Fruit fly (Drosophila melanogaster) whole organism, embryonic: ENCODE measurements around the gene CG15773.

Source experiments
- Abd-B ChIP-seq: fragments of 200-800 bp; sonication (Bioruptor generic); optimal IDR thresholded peaks from 2 replicates; lab custom pipeline; 2018; ENCODE audit warnings: missing biosample characterization, mild to moderate bottlenecking, missing genetic modification characterization, moderate library complexity
- Awh ChIP-seq: fragments of 200-800 bp; sonication (Bioruptor generic); IDR thresholded peaks from 2 replicates; pipeline ENCODE4, ENCODE4 v1.3.6; 2022; ENCODE audit warnings: missing biosample characterization, missing genetic modification characterization
- B-H1 ChIP-seq: fragments of 200-800 bp; sonication (Bioruptor generic); IDR thresholded peaks from 3 replicates; pipeline ENCODE4 v1.3.6; 2022; ENCODE audit warnings: missing biosample characterization, missing genetic modification characterization
- Bgb ChIP-seq: fragments of 200-800 bp; sonication (Bioruptor generic); IDR thresholded peaks from 2 replicates; pipeline ENCODE4 v1.3.6; 2022; ENCODE audit warnings: missing biosample characterization, missing genetic modification characterization; ENCODE audit not compliant: partially characterized antibody
- Bteb2 ChIP-seq: fragments of 200-800 bp; sonication (Bioruptor generic); optimal IDR thresholded peaks from 2 replicates; lab custom pipeline; 2016; ENCODE audit warnings: missing biosample characterization, missing genetic modification characterization
- C15 ChIP-seq: fragments of 200-800 bp; sonication (Bioruptor generic); IDR thresholded peaks from 3 replicates; pipeline ENCODE4 v1.3.6; 2022; ENCODE audit warnings: missing biosample characterization, missing genetic modification characterization
- CG10209 ChIP-seq: fragments of 200-800 bp; sonication (Bioruptor generic); optimal IDR thresholded peaks from 3 replicates; lab custom pipeline; 2017; ENCODE audit warnings: missing biosample characterization, mild to moderate bottlenecking, missing genetic modification characterization, missing genetic modification reagents
- CG10462 ChIP-seq: fragments of 200-800 bp; sonication (Bioruptor generic); optimal IDR thresholded peaks from 2 replicates; lab custom pipeline; 2016; ENCODE audit warnings: missing biosample characterization, missing genetic modification characterization
- CG11504 ChIP-seq: fragments of 200-800 bp; sonication (Bioruptor generic); optimal IDR thresholded peaks from 3 replicates; lab custom pipeline; 2019; ENCODE audit warnings: missing biosample characterization, mild to moderate bottlenecking, missing genetic modification characterization, moderate library complexity
- CG12219 ChIP-seq: fragments of 200-800 bp; sonication (Bioruptor generic); optimal IDR thresholded peaks from 3 replicates; lab custom pipeline; 2018; ENCODE audit warnings: missing biosample characterization, mild to moderate bottlenecking, missing genetic modification characterization
- CG14441 ChIP-seq: fragments of 200-800 bp; sonication (Bioruptor generic); IDR thresholded peaks from 2 replicates; pipeline ENCODE4 v1.3.6; 2022; ENCODE audit warnings: missing biosample characterization, missing genetic modification characterization
- CG14860 ChIP-seq: fragments of 200-800 bp; sonication (Bioruptor generic); IDR thresholded peaks from 3 replicates; pipeline ENCODE4 v1.3.6; 2022; ENCODE audit warnings: missing biosample characterization, missing genetic modification characterization; ENCODE audit not compliant: partially characterized antibody
- CG2116 ChIP-seq: fragments of 200-800 bp; sonication (Bioruptor generic); optimal IDR thresholded peaks from 3 replicates; lab custom pipeline; 2018; ENCODE audit warnings: missing biosample characterization, mild to moderate bottlenecking, missing genetic modification characterization
- CG2889 ChIP-seq: fragments of 200-800 bp; sonication (Bioruptor generic); IDR thresholded peaks from 3 replicates; pipeline ENCODE4 v1.3.6; 2022; ENCODE audit warnings: missing biosample characterization, missing genetic modification characterization
- CG30020 ChIP-seq: fragments of 200-800 bp; optimal IDR thresholded peaks from 2 replicates; lab custom pipeline; 2019; ENCODE audit warnings: missing biosample characterization, mild to moderate bottlenecking, missing genetic modification characterization, moderate library complexity
- CG3065 ChIP-seq: fragments of 200-800 bp; sonication (Bioruptor generic); optimal IDR thresholded peaks from 2 replicates; lab custom pipeline; 2016; ENCODE audit warnings: missing biosample characterization, missing genetic modification characterization
- CG32532 ChIP-seq: fragments of 200-800 bp; sonication (Bioruptor generic); IDR thresholded peaks from 2 replicates; pipeline ENCODE4 v1.3.6; 2022; ENCODE audit warnings: missing biosample characterization, missing genetic modification characterization
- CG34224 ChIP-seq: fragments of 200-800 bp; sonication (Bioruptor generic); IDR thresholded peaks from 3 replicates; pipeline ENCODE4 v1.3.6; 2022; ENCODE audit warnings: missing biosample characterization, missing genetic modification characterization; ENCODE audit not compliant: partially characterized antibody
- CG3726 ChIP-seq: fragments of 200-800 bp; sonication (Bioruptor generic); IDR thresholded peaks from 3 replicates; pipeline ENCODE4, ENCODE4 v1.3.6; 2022; ENCODE audit warnings: missing biosample characterization, missing genetic modification characterization
- CG6683 ChIP-seq: fragments of 200-800 bp; sonication (Bioruptor generic); optimal IDR thresholded peaks from 2 replicates; lab custom pipeline; 2017; ENCODE audit warnings: missing biosample characterization, mild to moderate bottlenecking, missing genetic modification characterization, missing genetic modification reagents
- CG7372 ChIP-seq: fragments of 200-800 bp; sonication (Bioruptor generic); IDR thresholded peaks from 2 replicates; pipeline ENCODE4 v1.3.6; 2022; ENCODE audit warnings: missing biosample characterization, missing genetic modification characterization
- CG9437 ChIP-seq: fragments of 200-800 bp; sonication (Bioruptor generic); optimal IDR thresholded peaks from 2 replicates; lab custom pipeline; 2018; ENCODE audit warnings: missing biosample characterization, mild to moderate bottlenecking, missing genetic modification characterization
- CG9817 ChIP-seq: fragments of 200-800 bp; sonication (Bioruptor generic); optimal IDR thresholded peaks from 2 replicates; lab custom pipeline; 2018; ENCODE audit warnings: missing biosample characterization, mild to moderate bottlenecking, missing genetic modification characterization, moderate library complexity
- CoRest ChIP-seq: fragments of 200-800 bp; sonication (Bioruptor generic); optimal IDR thresholded peaks from 3 replicates; lab custom pipeline; 2018; ENCODE audit warnings: missing biosample characterization, mild to moderate bottlenecking, missing genetic modification characterization, moderate library complexity
- Dad ChIP-seq: fragments of 200-800 bp; sonication (Bioruptor generic); optimal IDR thresholded peaks from 3 replicates; lab custom pipeline; 2016; ENCODE audit warnings: missing biosample characterization, missing genetic modification characterization
- Dek ChIP-seq: fragments of 200-800 bp; sonication (Bioruptor generic); optimal IDR thresholded peaks from 3 replicates; lab custom pipeline; 2019; ENCODE audit warnings: missing biosample characterization, mild to moderate bottlenecking, missing genetic modification characterization, moderate library complexity
- Elba2 ChIP-seq: fragments of 200-800 bp; sonication (Bioruptor generic); optimal IDR thresholded peaks from 3 replicates; lab custom pipeline; 2016; ENCODE audit warnings: missing biosample characterization, missing genetic modification characterization
- Hr3 ChIP-seq: fragments of 200-800 bp; sonication (Bioruptor generic); optimal IDR thresholded peaks from 3 replicates; lab custom pipeline; 2016; ENCODE audit warnings: missing biosample characterization, missing genetic modification characterization
- Hr78 ChIP-seq, 2 experiments: fragments of 200-800 bp in 1 of 2; fragments of >200 bp in 1 of 2; sonication (Bioruptor generic) in 1 of 2; optimal IDR thresholded peaks; 2 replicates each; lab custom pipeline; 2017 to 2019; ENCODE audit warnings: missing biosample characterization in 2 of 2, missing genetic modification characterization in 2 of 2, mild to moderate bottlenecking in 1 of 2, moderate library complexity in 1 of 2
- Hsf ChIP-seq: fragments of 200-800 bp; sonication (Bioruptor generic); optimal IDR thresholded peaks from 3 replicates; lab custom pipeline; 2016; ENCODE audit warnings: missing biosample characterization, missing genetic modification characterization
- Max ChIP-seq: fragments of 200-800 bp; sonication (Bioruptor generic); optimal IDR thresholded peaks from 2 replicates; lab custom pipeline; 2016; ENCODE audit warnings: missing biosample characterization, mild to moderate bottlenecking, missing genetic modification characterization
- Ravus ChIP-seq: fragments of 200-800 bp; sonication (Bioruptor generic); IDR thresholded peaks from 2 replicates; pipeline ENCODE4 v1.3.6; 2022; ENCODE audit warnings: missing biosample characterization, missing genetic modification characterization
- Stat92E ChIP-seq, 3 experiments: fragments of >200 bp in 2 of 3; fragments of 200-800 bp in 1 of 3; sonication (Bioruptor generic) in 1 of 3; optimal IDR thresholded peaks; 2 replicates each; lab custom pipeline; 2017 to 2019; ENCODE audit warnings: missing biosample characterization in 3 of 3, missing genetic modification characterization in 3 of 3, mild to moderate bottlenecking in 1 of 3, moderate library complexity in 1 of 3
- Xrp1 ChIP-seq: fragments of 200-800 bp; sonication (Bioruptor generic); IDR thresholded peaks from 2 replicates; pipeline ENCODE4 v1.3.6; 2022; ENCODE audit warnings: missing biosample characterization, missing genetic modification characterization
- al ChIP-seq: fragments of 200-800 bp; sonication (Bioruptor generic); IDR thresholded peaks from 2 replicates; pipeline ENCODE4 v1.3.6; 2022; ENCODE audit warnings: missing biosample characterization, missing genetic modification characterization
- amos ChIP-seq: fragments of 200-800 bp; sonication (Bioruptor generic); IDR thresholded peaks from 2 replicates; pipeline ENCODE4 v1.3.6; 2022; ENCODE audit warnings: missing biosample characterization, missing genetic modification characterization; ENCODE audit not compliant: partially characterized antibody
- ara ChIP-seq: fragments of 200-800 bp; sonication (Bioruptor generic); IDR thresholded peaks from 2 replicates; pipeline ENCODE4 v1.3.6; 2022; ENCODE audit warnings: missing biosample characterization, missing genetic modification characterization
- ase ChIP-seq: fragments of 200-800 bp; sonication (Bioruptor generic); IDR thresholded peaks from 3 replicates; pipeline ENCODE4 v1.3.6; 2022; ENCODE audit warnings: missing biosample characterization, missing genetic modification characterization
- dmrt11E ChIP-seq: fragments of 200-800 bp; sonication (Bioruptor generic); optimal IDR thresholded peaks from 3 replicates; lab custom pipeline; 2018; ENCODE audit warnings: missing biosample characterization, mild to moderate bottlenecking, missing genetic modification characterization, moderate library complexity
- gce ChIP-seq: fragments of 200-800 bp; sonication (Bioruptor generic); IDR thresholded peaks from 3 replicates; pipeline ENCODE4 v1.3.6; 2022; ENCODE audit warnings: missing biosample characterization, missing genetic modification characterization
- kni ChIP-seq: fragments of 200-800 bp; sonication (Bioruptor generic); optimal IDR thresholded peaks from 3 replicates; lab custom pipeline; 2017; ENCODE audit warnings: mild to moderate bottlenecking, missing biosample characterization, missing genetic modification reagents, missing genetic modification characterization
- lov ChIP-seq, 2 experiments: fragments of 200-800 bp in 1 of 2; fragments of >200 bp in 1 of 2; sonication (Bioruptor generic) in 1 of 2; IDR thresholded peaks in 1 of 2; optimal IDR thresholded peaks in 1 of 2; 2 replicates in 1 of 2; 3 replicates in 1 of 2; pipeline versions ENCODE4 v1.3.6 to Lab custom; 2017 to 2022; ENCODE audit warnings: missing biosample characterization in 1 of 2, missing genetic modification characterization in 1 of 2
- maf-S ChIP-seq: fragments of 200-800 bp; sonication (Bioruptor generic); optimal IDR thresholded peaks from 2 replicates; lab custom pipeline; 2016; ENCODE audit warnings: missing biosample characterization, missing genetic modification characterization
- row ChIP-seq: fragments of 200-800 bp; sonication (Bioruptor generic); IDR thresholded peaks from 3 replicates; pipeline ENCODE4 v1.3.6; 2022; ENCODE audit warnings: missing biosample characterization, missing genetic modification characterization
- schlank ChIP-seq: fragments of 200-800 bp; sonication (Bioruptor generic); optimal IDR thresholded peaks from 2 replicates; lab custom pipeline; 2018; ENCODE audit warnings: missing biosample characterization, mild to moderate bottlenecking, missing genetic modification characterization
- sima ChIP-seq: fragments of 200-800 bp; sonication (Bioruptor generic); optimal IDR thresholded peaks from 2 replicates; lab custom pipeline; 2016; ENCODE audit warnings: missing biosample characterization, missing genetic modification characterization
- sisA ChIP-seq: fragments of 200-800 bp; sonication (Bioruptor generic); IDR thresholded peaks from 2 replicates; pipeline ENCODE4 v1.3.6; 2022; ENCODE audit warnings: missing biosample characterization, missing genetic modification characterization
- stwl ChIP-seq: fragments of 200-800 bp; sonication (Bioruptor generic); optimal IDR thresholded peaks from 3 replicates; lab custom pipeline; 2018; ENCODE audit warnings: missing biosample characterization, mild to moderate bottlenecking, missing genetic modification characterization, moderate library complexity
- z ChIP-seq: fragments of 200-800 bp; sonication (Bioruptor generic); IDR thresholded peaks from 3 replicates; pipeline ENCODE4 v1.3.6; 2022; ENCODE audit warnings: missing biosample characterization, missing genetic modification characterization
- zfh2 ChIP-seq: fragments of 200-800 bp; sonication (Bioruptor generic); optimal IDR thresholded peaks from 2 replicates; lab custom pipeline; 2016; ENCODE audit warnings: missing biosample characterization, missing genetic modification characterization

CG15773 gene

DNA sequence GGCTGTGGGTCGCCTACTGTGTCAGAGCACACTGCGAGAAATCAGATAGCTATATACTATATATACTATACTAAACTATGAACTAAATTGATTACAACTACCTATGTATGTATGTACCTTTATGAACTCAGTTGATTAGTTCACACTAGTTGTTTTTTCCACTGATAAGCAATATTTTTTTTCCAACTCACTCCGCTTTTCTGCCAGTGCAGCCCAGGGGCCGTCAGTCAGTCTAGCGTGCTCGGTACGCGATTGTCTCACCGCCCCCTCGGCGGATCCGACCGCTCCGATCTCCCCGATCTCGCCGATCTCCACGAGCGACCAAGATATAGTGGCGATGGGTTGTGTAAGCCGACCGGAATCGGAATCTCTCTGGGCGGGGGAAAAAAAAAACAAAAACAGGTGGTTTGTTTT, 26.6 kb upstream of the CG15773 start (continued):
- TF ChIP-seq Max (peak; percentile 73), Bgb (GFP tag; lab: Robert Waterston, UW) (no peak), Elba2 (GFP tag; lab: Kevin White, UChicago) (no peak), Dad (GFP tag; lab: Kevin White, UChicago) (peak; percentile 66), Xrp1 (GFP tag; lab: Robert Waterston, UW) (peak; percentile 84), sima (GFP tag; lab: Kevin White, UChicago) (no peak), Stat92E (GFP tag; optimal IDR thresholded peaks at IDR 0.05; lab: Kevin White, UChicago) (no peak), CG10209 (GFP tag; lab: Kevin White, UChicago) (peak; percentile 77), CG3726 (GFP tag; lab: Robert Waterston, UW) (peak; percentile 87; the same call in 2 of the 3 replicates), Dek (tag; lab: Kevin White, UChicago) (peak; percentile 85), Hsf (GFP tag; lab: Kevin White, UChicago) (peak; percentile 68), CG6683 (peak; percentile 74), CoRest (tag; lab: Kevin White, UChicago) (peak; percentile 82), kni (no peak), maf-S (GFP tag; lab: Kevin White, UChicago) (peak; percentile 42), Abd-B (GFP tag; lab: Kevin White, UChicago) (peak; percentile 57), gce (GFP tag; lab: Robert Waterston, UW) (peak; percentile 87), Bteb2 (GFP tag; lab: Kevin White, UChicago) (peak; percentile 67), CG14860 (GFP tag; lab: Robert Waterston, UW) (no peak), Ravus (GFP tag; lab: Robert Waterston, UW) (peak; percentile 73), ara (peak; percentile 85), Awh (peak; percentile 93), CG2889 (GFP tag; lab: Robert Waterston, UW) (peak; percentile 83), dmrt11E (no peak), sisA (GFP tag; lab: Robert Waterston, UW) (peak; percentile 87), ase (GFP tag; lab: Robert Waterston, UW) (peak; percentile 88), al (GFP tag; lab: Robert Waterston, UW) (peak; percentile 93), CG9437 (GFP tag; lab: Kevin White, UChicago) (peak; percentile 49), B-H1 (GFP tag; lab: Robert Waterston, UW) (peak; percentile 89), CG10462 (peak; percentile 28), CG34224 (GFP tag; lab: Robert Waterston, UW) (no peak), CG9817 (tag; lab: Kevin White, UChicago) (peak; percentile 83), row (GFP tag; lab: Robert Waterston, UW) (peak; percentile 90), zfh2 (GFP tag; lab: Kevin White, UChicago) (peak; percentile 47), CG11504 (tag; lab: Kevin White, UChicago) (peak; percentile 92), Hr3 (GFP tag; lab: Kevin White, UChicago) (peak; percentile 59), schlank (peak; percentile 67), CG30020 (no peak), CG7372 (GFP tag; lab: Robert Waterston, UW) (peak; percentile 95), C15 (peak; percentile 78; the same call in 2 of the 3 replicates), CG12219 (GFP tag; lab: Kevin White, UChicago) (peak; percentile 67), amos (GFP tag; lab: Robert Waterston, UW) (no peak), lov (optimal IDR thresholded peaks at IDR 0.05; lab: Kevin White, UChicago) (no peak), lov (GFP tag; IDR thresholded peaks at IDR 0.05; lab: Robert Waterston, UW) (peak; percentile 81; the same call in 2 of the 3 replicates), CG14441 (GFP tag; lab: Robert Waterston, UW) (peak; percentile 95), CG32532 (GFP tag; lab: Robert Waterston, UW) (peak; percentile 96), z (0 out of 3 replicates have a peak, but pooled peaks have one; percentile 49), Hr78 (GFP tag; optimal IDR thresholded peaks at IDR 0.05; lab: Kevin White, UChicago) (peak in 1 of 2 experiments; percentile 32), CG3065 (GFP tag; lab: Kevin White, UChicago) (no peak), CG2116 (GFP tag; lab: Kevin White, UChicago) (no peak), stwl (tag; lab: Kevin White, UChicago) (no peak)
